Worm (Caenorhabditis elegans) whole organism, L4 larva: ENCODE measurements around the gene T22D1.1.

Experiments
- D1046.2 ChIP-seq: fragments of 200-800 bp; sonication (Bioruptor generic); IDR thresholded peaks from 2 replicates; pipeline ENCODE4 v1.3.6; 2022; ENCODE audit warnings: missing genetic modification characterization, missing compliant biosample characterization
- F37D6.2 ChIP-seq: sonication (generic microtip); optimal IDR thresholded peaks from 2 replicates; lab custom pipeline; 2016; ENCODE audit warnings: mild to moderate bottlenecking, missing genetic modification characterization, missing compliant biosample characterization
- F49E8.2 ChIP-seq: sonication (generic microtip); optimal IDR thresholded peaks from 2 replicates; lab custom pipeline; 2016; ENCODE audit warnings: missing compliant biosample characterization, mild to moderate bottlenecking, missing genetic modification characterization, borderline replicate concordance
- R02D3.7 ChIP-seq: fragments of 150-350 bp; sonication (generic microtip); optimal IDR thresholded peaks from 3 replicates; lab custom pipeline; 2014; ENCODE audit warnings: missing biosample characterization, missing genetic modification characterization
- T26A8.4 ChIP-seq: fragments of 200-800 bp; sonication (Bioruptor generic); IDR thresholded peaks from 2 replicates; pipeline ENCODE4 v1.3.6; 2022; ENCODE audit warnings: missing genetic modification characterization, missing compliant biosample characterization
- Y105C5A.15 ChIP-seq: fragments of 200-800 bp; sonication (Bioruptor generic); IDR thresholded peaks from 2 replicates; pipeline ENCODE4 v1.3.6; 2022; ENCODE audit warnings: missing genetic modification characterization, missing compliant biosample characterization
- Y5F2A.4 ChIP-seq: fragments of 200-800 bp; sonication (Bioruptor generic); optimal IDR thresholded peaks from 2 replicates; lab custom pipeline; 2018; ENCODE audit warnings: mild to moderate bottlenecking, missing genetic modification characterization, missing compliant biosample characterization
- aly-2 ChIP-seq: sonication (generic microtip); optimal IDR thresholded peaks from 2 replicates; lab custom pipeline; 2018; ENCODE audit warnings: missing biosample characterization, missing genetic modification characterization
- ama-1 ChIP-seq: fragments of 150-350 bp; optimal IDR thresholded peaks from 2 replicates; lab custom pipeline; 2014; ENCODE audit warnings: inconsistent platforms, mixed read lengths
- attf-4 ChIP-seq: sonication (generic microtip); optimal IDR thresholded peaks from 3 replicates; lab custom pipeline; 2017; ENCODE audit warnings: missing biosample characterization, missing genetic modification characterization
- ceh-20 ChIP-seq: fragments of 200-800 bp; sonication (Bioruptor generic); IDR thresholded peaks from 2 replicates; pipeline ENCODE4 v1.3.6; 2022; ENCODE audit warnings: missing genetic modification reagents, missing genetic modification characterization, missing compliant biosample characterization
- ceh-62 ChIP-seq: sonication (generic microtip); optimal IDR thresholded peaks from 2 replicates; lab custom pipeline; 2017; ENCODE audit warnings: missing biosample characterization, missing genetic modification characterization
- ctbp-1 ChIP-seq: fragments of 200-800 bp; sonication (Bioruptor generic); IDR thresholded peaks from 2 replicates; pipeline ENCODE4 v1.3.6; 2022; ENCODE audit warnings: missing genetic modification reagents, missing genetic modification characterization, missing compliant biosample characterization
- daf-12 ChIP-seq: fragments of 150-350 bp; optimal IDR thresholded peaks from 2 replicates; lab custom pipeline; 2014; ENCODE audit warnings: missing biosample characterization, missing genetic modification reagents, missing genetic modification characterization
- daf-16 ChIP-seq, 3 experiments: sonication (generic microtip); optimal IDR thresholded peaks; 2 replicates each; lab custom pipeline; 2016 to 2017; ENCODE audit warnings: missing genetic modification characterization in 3 of 3, missing genetic modification reagents in 3 of 3, mild to moderate bottlenecking in 2 of 3, missing compliant biosample characterization in 2 of 3, missing biosample characterization in 1 of 3, moderate library complexity in 1 of 3
- daf-19 ChIP-seq: fragments of 200-800 bp; sonication (Bioruptor generic); conservative IDR thresholded peaks from 2 replicates; pipeline ENCODE4 v1.3.6; 2022; ENCODE audit warnings: missing genetic modification characterization, missing compliant biosample characterization
- daf-8 ChIP-seq: fragments of 200-800 bp; sonication (Bioruptor generic); IDR thresholded peaks from 2 replicates; pipeline ENCODE4 v1.3.6; 2022; ENCODE audit warnings: missing genetic modification characterization, missing compliant biosample characterization
- dmd-8 ChIP-seq: fragments of 200-800 bp; sonication (Bioruptor generic); IDR thresholded peaks from 2 replicates; pipeline ENCODE4 v1.3.6; 2022; ENCODE audit warnings: missing genetic modification characterization, missing compliant biosample characterization
- dpl-1 ChIP-seq: fragments of 150-350 bp; optimal IDR thresholded peaks from 2 replicates; lab custom pipeline; 2014; ENCODE audit warnings: missing biosample characterization, missing genetic modification reagents, missing genetic modification characterization
- dve-1 ChIP-seq: sonication (generic microtip); optimal IDR thresholded peaks from 2 replicates; lab custom pipeline; 2017; ENCODE audit warnings: antibody characterized with exemption, mild to moderate bottlenecking, missing genetic modification characterization, missing compliant biosample characterization; ENCODE audit not compliant: insufficient read depth
- fos-1 ChIP-seq: fragments of 150-350 bp; optimal IDR thresholded peaks from 2 replicates; lab custom pipeline; 2014; ENCODE audit warnings: missing biosample characterization, missing genetic modification characterization
- gei-8 ChIP-seq: fragments of 200-800 bp; sonication (Bioruptor generic); optimal IDR thresholded peaks from 2 replicates; lab custom pipeline; 2018; ENCODE audit warnings: mild to moderate bottlenecking, missing genetic modification characterization, missing compliant biosample characterization
- lin-1 ChIP-seq: fragments of 200-800 bp; sonication (Bioruptor generic); IDR thresholded peaks from 2 replicates; pipeline ENCODE4 v1.3.6; 2022; ENCODE audit warnings: missing genetic modification reagents, missing genetic modification characterization, missing compliant biosample characterization
- lin-38 ChIP-seq: fragments of 200-800 bp; sonication (Bioruptor generic); IDR thresholded peaks from 2 replicates; pipeline ENCODE4 v1.3.6; 2022; ENCODE audit warnings: missing genetic modification reagents, missing genetic modification characterization, missing compliant biosample characterization
- lin-39 ChIP-seq: fragments of 150-350 bp; optimal IDR thresholded peaks from 2 replicates; lab custom pipeline; 2014; ENCODE audit warnings: missing biosample characterization, missing genetic modification reagents, missing genetic modification characterization
- lsy-2 ChIP-seq, 2 experiments: fragments of 150-350 bp in 1 of 2; sonication (generic microtip) in 1 of 2; optimal IDR thresholded peaks; 2 replicates each; lab custom pipeline; 2014 to 2017; ENCODE audit warnings: missing biosample characterization in 2 of 2, missing genetic modification characterization in 2 of 2
- madf-5 ChIP-seq, 2 experiments: fragments of 200-800 bp; sonication (Bioruptor generic); IDR thresholded peaks; 2 replicates each; pipeline ENCODE4 v1.3.6; 2022; ENCODE audit warnings: missing compliant biosample characterization in 2 of 2, missing genetic modification characterization in 2 of 2
- mxl-2 ChIP-seq: fragments of 200-800 bp; sonication (Bioruptor generic); conservative IDR thresholded peaks from 2 replicates; pipeline ENCODE4 v1.3.6; 2022; ENCODE audit warnings: missing genetic modification reagents, missing genetic modification characterization, missing compliant biosample characterization
- mxl-3 ChIP-seq: fragments of 200-800 bp; sonication (Bioruptor generic); optimal IDR thresholded peaks from 2 replicates; lab custom pipeline; 2018; ENCODE audit warnings: mild to moderate bottlenecking, missing genetic modification characterization, missing compliant biosample characterization
- nhr-102 ChIP-seq: sonication (generic microtip); optimal IDR thresholded peaks from 2 replicates; lab custom pipeline; 2016; ENCODE audit warnings: mild to moderate bottlenecking, missing genetic modification characterization, moderate library complexity, missing compliant biosample characterization
- nhr-237 ChIP-seq: sonication (generic microtip); optimal IDR thresholded peaks from 2 replicates; lab custom pipeline; 2017; ENCODE audit warnings: missing biosample characterization, missing genetic modification characterization
- nhr-76 ChIP-seq: fragments of 150-350 bp; optimal IDR thresholded peaks from 2 replicates; lab custom pipeline; 2014; ENCODE audit warnings: missing biosample characterization, missing genetic modification characterization
- nhr-77 ChIP-seq: fragments of 150-350 bp; optimal IDR thresholded peaks from 2 replicates; lab custom pipeline; 2014; ENCODE audit warnings: missing biosample characterization, missing genetic modification characterization
- tag-97 ChIP-seq: fragments of 200-800 bp; sonication (Bioruptor generic); IDR thresholded peaks from 2 replicates; pipeline ENCODE4 v1.3.6; 2022; ENCODE audit warnings: missing genetic modification characterization, missing compliant biosample characterization
- tra-1 ChIP-seq: fragments of 200-800 bp; sonication (Bioruptor generic); IDR thresholded peaks from 2 replicates; pipeline ENCODE4 v1.3.6; 2022; ENCODE audit warnings: missing genetic modification reagents, missing genetic modification characterization, missing compliant biosample characterization
- unc-39 ChIP-seq: sonication (generic microtip); optimal IDR thresholded peaks from 2 replicates; lab custom pipeline; 2017; ENCODE audit warnings: missing biosample characterization, missing genetic modification characterization
- unc-62 ChIP-seq, 3 experiments: fragments of 150-350 bp in 1 of 3; sonication (generic microtip); optimal IDR thresholded peaks in 2 of 3; peaks in 1 of 3; 1 replicate in 1 of 3; 2 replicates in 2 of 3; lab custom pipeline; 2014 to 2017; ENCODE audit warnings: missing biosample characterization in 3 of 3, missing genetic modification characterization in 3 of 3, missing genetic modification reagents in 3 of 3, missing genotype in 1 of 3
- vab-7 ChIP-seq: fragments of 200-800 bp; sonication (Bioruptor generic); IDR thresholded peaks from 2 replicates; pipeline ENCODE4 v1.3.6; 2022; ENCODE audit warnings: missing genetic modification reagents, missing genetic modification characterization, missing compliant biosample characterization
- zfp-3 ChIP-seq: fragments of 200-800 bp; sonication (Bioruptor generic); conservative IDR thresholded peaks from 2 replicates; pipeline ENCODE4 v1.3.6; 2022; ENCODE audit warnings: missing genetic modification reagents, missing genetic modification characterization, missing compliant biosample characterization
- zip-11 ChIP-seq: fragments of 200-800 bp; sonication (Bioruptor generic); IDR thresholded peaks from 2 replicates; pipeline ENCODE4 v1.3.6; 2022; ENCODE audit warnings: missing genetic modification characterization, missing compliant biosample characterization

Gene T22D1.1

DNA sequence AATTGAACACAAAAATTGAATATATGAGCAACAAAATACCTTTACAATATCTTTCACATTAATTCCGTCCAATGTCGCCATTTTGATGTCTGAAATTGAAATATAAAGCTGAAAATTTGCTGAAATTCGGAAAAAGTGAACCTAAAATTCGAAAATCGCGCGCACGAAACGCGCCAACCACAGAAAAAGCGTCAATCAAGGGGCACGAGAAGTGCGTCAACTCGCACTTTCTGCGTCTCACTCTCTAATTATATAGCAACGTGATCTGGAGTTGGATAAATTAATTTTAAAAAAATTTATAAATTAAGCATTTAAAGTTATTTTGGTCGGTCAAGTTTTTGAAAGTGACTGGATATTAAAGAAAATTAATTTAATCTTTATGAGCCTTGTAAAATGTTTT lies 3.9 kb upstream of the T22D1.1 start, which contains the start of gene ruvb-2 (continued):
- TF ChIP-seq daf-8 (GFP tag; lab: Robert Waterston, UW): no peak
- no peak for TF ChIP-seq lin-39 (tag; lab: Kevin White, UChicago)
- no peak for TF ChIP-seq fos-1 (tag; lab: Kevin White, UChicago)
- TF ChIP-seq lin-1 (GFP tag; lab: Robert Waterston, UW): no peak
- peak; percentile 26 for TF ChIP-seq F49E8.2 (tag; lab: Kevin White, UChicago)
- peak; percentile 82 for TF ChIP-seq T26A8.4 (GFP tag; lab: Robert Waterston, UW)
- peak; percentile 72 for TF ChIP-seq nhr-102 (tag; lab: Kevin White, UChicago)
- TF ChIP-seq daf-19 (GFP tag; lab: Robert Waterston, UW): no peak
- TF ChIP-seq unc-39 (tag; lab: Kevin White, UChicago): no peak
- TF ChIP-seq mxl-2 (GFP tag; lab: Robert Waterston, UW): no peak
- TF ChIP-seq ceh-62 (tag; lab: Kevin White, UChicago): no peak
- TF ChIP-seq tag-97: no peak
- TF ChIP-seq madf-5 (GFP tag; IDR thresholded peaks at IDR 0.05; lab: Robert Waterston, UW): no peak
- TF ChIP-seq ctbp-1 (GFP tag; lab: Robert Waterston, UW): peak; percentile 57; the same call in 1 of the 2 replicates
- TF ChIP-seq lsy-2 (tag; optimal IDR thresholded peaks at IDR 0.05; lab: Kevin White, UChicago): peak; percentile 6 to 93
- TF ChIP-seq lin-38 (GFP tag; lab: Robert Waterston, UW): peak; percentile 84
- TF ChIP-seq daf-12: no peak
- no peak for TF ChIP-seq nhr-237 (tag; lab: Kevin White, UChicago)
- no peak for TF ChIP-seq ceh-20 (GFP tag; lab: Robert Waterston, UW)
- TF ChIP-seq nhr-77 (tag; lab: Kevin White, UChicago): peak; percentile 77
- TF ChIP-seq dmd-8 (GFP tag; lab: Robert Waterston, UW): no peak
- no peak for TF ChIP-seq zfp-3 (GFP tag; lab: Robert Waterston, UW)
- no peak for TF ChIP-seq Y5F2A.4 (GFP tag; lab: Kevin White, UChicago)
- peak in 1 of 2 experiments; percentile 14 for TF ChIP-seq daf-16 (GFP tag; optimal IDR thresholded peaks at IDR 0.05; lab: Kevin White, UChicago)
- TF ChIP-seq daf-16 (tag; optimal IDR thresholded peaks at IDR 0.05; lab: Kevin White, UChicago): peak; percentile 48
- TF ChIP-seq mxl-3 (GFP tag; lab: Kevin White, UChicago): peak; percentile 83
- no peak for TF ChIP-seq zip-11 (GFP tag; lab: Robert Waterston, UW)

- TF ChIP-seq tra-1 (GFP tag; lab: Robert Waterston, UW): 0 out of 2 replicates have a peak, but pooled peaks have one; percentile 8
- TF ChIP-seq ama-1 (lab: Kevin White, UChicago): no peak
These were observed 3.1 kb upstream of the T22D1.1 start, which contains the start of gene T22D1.18 for ce11 chrIV:6920063-6920462. T22D1.18 (minus strand) TSS chrIV:6920163.

DNA sequence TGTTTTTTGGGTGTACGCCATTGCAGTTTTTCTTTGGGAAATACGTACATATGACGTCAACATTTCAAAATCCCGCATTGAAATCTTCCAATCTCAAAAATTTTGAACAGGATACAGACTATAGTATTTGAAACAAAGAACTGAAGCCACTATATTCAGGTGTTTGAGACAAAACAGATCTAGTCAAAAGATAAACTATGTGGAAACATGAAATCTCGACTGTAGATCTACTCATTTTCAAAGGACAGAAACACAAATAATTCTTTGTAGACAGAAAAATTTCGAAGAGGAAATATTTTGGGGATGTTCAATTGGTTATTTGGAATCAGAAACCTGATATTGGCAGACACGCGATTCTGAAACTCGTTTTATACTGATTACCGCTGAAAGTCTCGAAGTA lies 2.4 kb downstream of the T22D1.1 start:
- TF ChIP-seq lin-1 (GFP tag; lab: Robert Waterston, UW): no peak
- no peak for TF ChIP-seq nhr-76 (tag; lab: Kevin White, UChicago)
- TF ChIP-seq ctbp-1 (GFP tag; lab: Robert Waterston, UW): no peak
- TF ChIP-seq D1046.2 (GFP tag; lab: Robert Waterston, UW): no peak
- TF ChIP-seq Y105C5A.15: no peak
- TF ChIP-seq R02D3.7 (tag; lab: Kevin White, UChicago): no peak
- TF ChIP-seq unc-62 (GFP tag; optimal IDR thresholded peaks at IDR 0.05 in 1 of 2; lab: Kevin White, UChicago): no peak
- TF ChIP-seq unc-62 (tag; optimal IDR thresholded peaks at IDR 0.05; lab: Kevin White, UChicago): no peak
- no peak for TF ChIP-seq ceh-62 (tag; lab: Kevin White, UChicago)
- TF ChIP-seq attf-4 (tag; lab: Kevin White, UChicago): no peak
- no peak for TF ChIP-seq gei-8
- TF ChIP-seq F37D6.2 (tag; lab: Kevin White, UChicago): no peak
- no peak for TF ChIP-seq T26A8.4 (GFP tag; lab: Robert Waterston, UW)
- TF ChIP-seq tag-97: no peak
- no peak for TF ChIP-seq tra-1 (GFP tag; lab: Robert Waterston, UW)
- no peak for TF ChIP-seq vab-7
- TF ChIP-seq aly-2: no peak
- TF ChIP-seq dve-1: no peak
- no peak for TF ChIP-seq dpl-1 (GFP tag; lab: Kevin White, UChicago)
